Worm (Caenorhabditis elegans): ENCODE data around the gene fbxb-35.

fbxb-35 gene

ce11 chrII:2080425-2080824 is 29.0 kb downstream of the fbxb-35 start, which contains the start of gene F07E5.9:
F07E5.9 (minus strand) TSS chrII:2080525.
- TF ChIP-seq ztf-28 (GFP tag; IDR thresholded peaks at IDR 0.05) (no peak), F23B12.7 (tag; optimal IDR thresholded peaks at IDR 0.05; ENCODE audit: insufficient read depth) (no peak), T07F8.4 (tag; optimal IDR thresholded peaks at IDR 0.05) (no peak), attf-6 (GFP tag; IDR thresholded peaks at IDR 0.05) (no peak), attf-5 (GFP tag; optimal IDR thresholded peaks at IDR 0.05) (no peak), hmg-20 (GFP tag; IDR thresholded peaks at IDR 0.05) (no peak), dox-1 (GFP tag; IDR thresholded peaks at IDR 0.05) (no peak), nfyb-1 (GFP tag; IDR thresholded peaks at IDR 0.05) (no peak), efl-1 (GFP tag; optimal IDR thresholded peaks at IDR 0.05) (no peak), lir-1 (GFP tag; conservative IDR thresholded peaks at IDR 0.05) (no peak), aptf-2 (GFP tag; conservative IDR thresholded peaks at IDR 0.05) (no peak), ama-1 (optimal IDR thresholded peaks at IDR 0.05) (no peak), ama-1 (GFP tag; optimal IDR thresholded peaks at IDR 0.05) (no peak), F39B2.1 (GFP tag; IDR thresholded peaks at IDR 0.05) (no peak), ets-4 (GFP tag; optimal IDR thresholded peaks at IDR 0.05) (no peak), lin-54 (GFP tag; optimal IDR thresholded peaks at IDR 0.05) (no peak), F55B11.4 (tag; optimal IDR thresholded peaks at IDR 0.05; ENCODE audit: borderline replicate concordance, insufficient read depth) (no peak), athp-1 (tag; optimal IDR thresholded peaks at IDR 0.05) (no peak), ceh-91 (GFP tag; IDR thresholded peaks at IDR 0.05) (no peak), fkh-3 (tag; optimal IDR thresholded peaks at IDR 0.05) (no peak)

- TF ChIP-seq aptf-2 (GFP tag; conservative IDR thresholded peaks at IDR 0.05) (no peak), bed-1 (GFP tag; IDR thresholded peaks at IDR 0.05) (no peak), lin-40 (tag; optimal IDR thresholded peaks at IDR 0.05) (no peak), let-526 (GFP tag; IDR thresholded peaks at IDR 0.05) (no peak), unc-62 (GFP tag; optimal IDR thresholded peaks at IDR 0.05) (no peak), ztf-22 (GFP tag; optimal IDR thresholded peaks at IDR 0.05) (no peak), attf-5 (GFP tag; optimal IDR thresholded peaks at IDR 0.05) (no peak), ekl-4 (GFP tag; IDR thresholded peaks at IDR 0.05) (no peak), unc-130 (GFP tag; optimal IDR thresholded peaks at IDR 0.05) (no peak), chd-7 (tag; optimal IDR thresholded peaks at IDR 0.05) (no peak), ceh-40 (GFP tag; IDR thresholded peaks at IDR 0.05) (no peak), mel-28 (tag; optimal IDR thresholded peaks at IDR 0.05; ENCODE audit: borderline replicate concordance) (no peak), snpc-1.1 (tag; optimal IDR thresholded peaks at IDR 0.05; ENCODE audit: insufficient read depth) (no peak), mxl-1 (tag; optimal IDR thresholded peaks at IDR 0.05) (no peak), T26A5.8 (tag; optimal IDR thresholded peaks at IDR 0.05) (no peak)
Observed at ce11 chrII:2081257-2081656, 29.8 kb downstream of the fbxb-35 start, which contains the start of gene T16A1.4. T16A1.4 (plus strand) TSS chrII:2081557.

ce11 chrII:2083726-2084179 is 32.3 kb downstream of the fbxb-35 start, which contains the start of the genes T16A1.5 and fbxc-49:
T16A1.5 (minus strand) TSS chrII:2083826.
fbxc-49 (plus strand) TSS chrII:2084129.
- TF ChIP-seq F23B12.7 (tag; optimal IDR thresholded peaks at IDR 0.05; ENCODE audit: insufficient read depth) = no peak
- no peak for TF ChIP-seq chd-7 (tag; optimal IDR thresholded peaks at IDR 0.05)
- TF ChIP-seq sdz-38 (tag; optimal IDR thresholded peaks at IDR 0.05) = no peak
- no peak for TF ChIP-seq Y95B8A.8 (GFP tag; IDR thresholded peaks at IDR 0.05)
- TF ChIP-seq B0019.2 (GFP tag; conservative IDR thresholded peaks at IDR 0.05) = no peak
- no peak for TF ChIP-seq Y67H2A.10 (GFP tag; conservative IDR thresholded peaks at IDR 0.05)
- no peak for TF ChIP-seq B0336.3 (GFP tag; IDR thresholded peaks at IDR 0.05)
- no peak for TF ChIP-seq ztf-6 (GFP tag; IDR thresholded peaks at IDR 0.05)
- no peak for TF ChIP-seq tbx-9 (tag; optimal IDR thresholded peaks at IDR 0.05; ENCODE audit: borderline replicate concordance)
- TF ChIP-seq K11D2.4 (GFP tag; IDR thresholded peaks at IDR 0.05) = no peak
- TF ChIP-seq C17E4.6 (GFP tag; IDR thresholded peaks at IDR 0.05) = no peak
- TF ChIP-seq ceh-58 (GFP tag; IDR thresholded peaks at IDR 0.05) = no peak
- no peak for TF ChIP-seq C06A6.2 (GFP tag; conservative IDR thresholded peaks at IDR 0.05)
- TF ChIP-seq F37B4.10 (GFP tag; IDR thresholded peaks at IDR 0.05) = no peak
- no peak for TF ChIP-seq let-526 (GFP tag; IDR thresholded peaks at IDR 0.05)
- no peak for TF ChIP-seq repo-1 (tag; optimal IDR thresholded peaks at IDR 0.05)
- no peak for TF ChIP-seq bed-2 (GFP tag; IDR thresholded peaks at IDR 0.05)
- TF ChIP-seq T07F8.4 (tag; optimal IDR thresholded peaks at IDR 0.05) = no peak
- no peak for TF ChIP-seq nfya-2 (GFP tag; IDR thresholded peaks at IDR 0.05)
- TF ChIP-seq zfh-2 (GFP tag; conservative IDR thresholded peaks at IDR 0.05) = no peak
